Worm (Caenorhabditis elegans): ENCODE measurements around the gene nhr-50.

ce11 chrV:15965114-15965513 is 35.3 kb downstream of the nhr-50 start, which contains the start of gene sri-2:
- TF ChIP-seq F55B11.4 (tag; optimal IDR thresholded peaks at IDR 0.05; ENCODE audit: borderline replicate concordance, insufficient read depth) (no peak), rec-8 (tag; optimal IDR thresholded peaks at IDR 0.05) (no peak), lsl-1 (GFP tag; optimal IDR thresholded peaks at IDR 0.05) (no peak), nhr-179 (tag; optimal IDR thresholded peaks at IDR 0.05) (no peak), pbrm-1 (GFP tag; IDR thresholded peaks at IDR 0.05) (no peak), K12H6.12 (tag; optimal IDR thresholded peaks at IDR 0.05) (no peak), dpl-1 (GFP tag; optimal IDR thresholded peaks at IDR 0.05) (no peak)
